Worm (Caenorhabditis elegans): ENCODE results near the gene F07F6.8.

ce11 chrII:5426054-5426453, 521 bp upstream of the F07F6.8 start:
- TF ChIP-seq dmd-8 (GFP tag; IDR thresholded peaks at IDR 0.05), result no peak
- no peak for TF ChIP-seq egl-27 (tag; optimal IDR thresholded peaks at IDR 0.05)
- no peak for TF ChIP-seq snpc-4 (tag; optimal IDR thresholded peaks at IDR 0.05)
- peak in 1 of 2 experiments; percentile 69 for TF ChIP-seq lsy-2 (tag; optimal IDR thresholded peaks at IDR 0.05)
